Worm (Caenorhabditis elegans): Measurements from ENCODE around the gene T15B7.1.

DNA sequence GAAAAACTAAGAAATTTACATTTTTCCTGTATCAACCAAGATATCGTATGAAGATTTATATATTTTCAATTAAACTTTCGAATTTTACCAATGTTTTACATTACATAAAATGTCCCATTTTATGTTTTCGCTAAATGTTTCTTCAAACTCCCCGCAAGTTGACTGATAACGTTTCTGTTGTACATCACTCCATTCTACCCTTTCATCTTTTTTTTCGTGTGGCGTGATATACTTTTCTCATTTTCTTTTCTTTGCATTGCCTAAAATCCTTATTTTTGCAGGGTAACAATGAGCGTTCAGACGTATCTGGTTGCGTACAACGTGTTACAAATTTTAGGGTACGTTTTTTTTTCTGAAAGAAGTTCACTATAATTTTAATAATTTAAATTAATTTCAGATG lies 3.5 kb upstream of the T15B7.1 start, which contains the start of gene hpo-8:
- TF ChIP-seq med-1 (GFP tag; optimal IDR thresholded peaks at IDR 0.05; ENCODE audit: insufficient read depth) (no peak), ref-1 (GFP tag; conservative IDR thresholded peaks at IDR 0.05) (no peak), klf-2 (GFP tag; conservative IDR thresholded peaks at IDR 0.05) (no peak), T22C8.4 (GFP tag; IDR thresholded peaks at IDR 0.05) (no peak), flt-1 (GFP tag; IDR thresholded peaks at IDR 0.05) (no peak), ztf-29 (GFP tag; IDR thresholded peaks at IDR 0.05) (no peak), cog-1 (tag; optimal IDR thresholded peaks at IDR 0.05) (no peak), tab-1 (GFP tag; IDR thresholded peaks at IDR 0.05) (no peak), ztf-23 (GFP tag; IDR thresholded peaks at IDR 0.05) (no peak)

Measured in whole organism, midembryonic.